Worm (Caenorhabditis elegans): ENCODE measurements around the gene F55C9.14.

Gene F55C9.14

ce11 chrV:19276354-19276753 is 23.0 kb upstream of the F55C9.14 start:
- TF ChIP-seq scrt-1 (GFP tag; IDR thresholded peaks at IDR 0.05) (no peak), sea-1 (GFP tag; conservative IDR thresholded peaks at IDR 0.05) (no peak), flt-1 (GFP tag; IDR thresholded peaks at IDR 0.05) (no peak), ceh-13 (GFP tag; optimal IDR thresholded peaks at IDR 0.05) (no peak), ets-7 (tag; optimal IDR thresholded peaks at IDR 0.05) (no peak), hmbx-1 (tag; optimal IDR thresholded peaks at IDR 0.05) (no peak), ceh-36 (tag; optimal IDR thresholded peaks at IDR 0.05) (no peak), B0310.2 (tag; optimal IDR thresholded peaks at IDR 0.05) (no peak), tra-4 (tag; optimal IDR thresholded peaks at IDR 0.05) (no peak), pes-1 (GFP tag; IDR thresholded peaks at IDR 0.05) (no peak), aly-1 (tag; optimal IDR thresholded peaks at IDR 0.05) (no peak), hmg-4 (GFP tag; optimal IDR thresholded peaks at IDR 0.05) (no peak), ama-1 (optimal IDR thresholded peaks at IDR 0.05) (no peak)

ce11 chrV:19278488-19278887 is 20.9 kb upstream of the F55C9.14 start:
- no peak for TF ChIP-seq tra-4 (tag; optimal IDR thresholded peaks at IDR 0.05)
- TF ChIP-seq flt-1 (GFP tag; IDR thresholded peaks at IDR 0.05), result no peak
- no peak for TF ChIP-seq sea-1 (GFP tag; conservative IDR thresholded peaks at IDR 0.05)
- no peak for TF ChIP-seq ceh-36 (tag; optimal IDR thresholded peaks at IDR 0.05)
- TF ChIP-seq scrt-1 (GFP tag; IDR thresholded peaks at IDR 0.05), result no peak
- TF ChIP-seq F13C5.2 (tag; optimal IDR thresholded peaks at IDR 0.05), result no peak
- no peak for TF ChIP-seq B0310.2 (tag; optimal IDR thresholded peaks at IDR 0.05)
- TF ChIP-seq pes-1 (GFP tag; IDR thresholded peaks at IDR 0.05), result no peak
- no peak for TF ChIP-seq tbx-11 (GFP tag; IDR thresholded peaks at IDR 0.05)
- no peak for TF ChIP-seq tbx-37 (GFP tag; conservative IDR thresholded peaks at IDR 0.05)

ce11 chrV:19279888-19280287 is 19.5 kb upstream of the F55C9.14 start, which contains the start of gene F21D9.8:
Gene F21D9.8 (minus strand): TSS chrV:19279988.
- TF ChIP-seq ama-1 (optimal IDR thresholded peaks at IDR 0.05) (no peak), tbx-37 (GFP tag; conservative IDR thresholded peaks at IDR 0.05) (no peak), hmg-4 (GFP tag; optimal IDR thresholded peaks at IDR 0.05) (no peak), ets-7 (tag; optimal IDR thresholded peaks at IDR 0.05) (no peak), hnd-1 (tag; optimal IDR thresholded peaks at IDR 0.05) (no peak), flt-1 (GFP tag; IDR thresholded peaks at IDR 0.05) (no peak), tra-4 (tag; optimal IDR thresholded peaks at IDR 0.05) (no peak), tbx-11 (GFP tag; IDR thresholded peaks at IDR 0.05) (no peak), B0310.2 (tag; optimal IDR thresholded peaks at IDR 0.05) (no peak), ceh-13 (GFP tag; optimal IDR thresholded peaks at IDR 0.05) (no peak)

ce11 chrV:19282314-19282713 is 17.0 kb upstream of the F55C9.14 start, which contains the start of gene fbxb-117:
Gene fbxb-117 (plus strand): TSS chrV:19282614.
- no peak for TF ChIP-seq ama-1 (optimal IDR thresholded peaks at IDR 0.05)
- TF ChIP-seq hnd-1 (tag; optimal IDR thresholded peaks at IDR 0.05), result no peak

ce11 chrV:19285921-19286320 is 13.4 kb upstream of the F55C9.14 start:
- TF ChIP-seq tbx-37 (GFP tag; conservative IDR thresholded peaks at IDR 0.05) (no peak), hmbx-1 (tag; optimal IDR thresholded peaks at IDR 0.05) (no peak), ama-1 (optimal IDR thresholded peaks at IDR 0.05) (no peak), ets-7 (tag; optimal IDR thresholded peaks at IDR 0.05) (no peak), hnd-1 (tag; optimal IDR thresholded peaks at IDR 0.05) (no peak)

ce11 chrV:19288073-19288805 is 11.1 kb upstream of the F55C9.14 start, which contains the start of the genes F55C9.3 and fbxb-57:
Gene F55C9.3 (minus strand): TSS chrV:19288173.
Gene fbxb-57 (plus strand): TSS chrV:19288755.
- TF ChIP-seq tra-4 (tag; optimal IDR thresholded peaks at IDR 0.05) (no peak), aly-1 (tag; optimal IDR thresholded peaks at IDR 0.05) (no peak), tbx-37 (GFP tag; conservative IDR thresholded peaks at IDR 0.05) (no peak), ceh-36 (tag; optimal IDR thresholded peaks at IDR 0.05) (no peak), ceh-13 (GFP tag; optimal IDR thresholded peaks at IDR 0.05) (no peak), tbx-11 (GFP tag; IDR thresholded peaks at IDR 0.05) (no peak), F13C5.2 (tag; optimal IDR thresholded peaks at IDR 0.05) (no peak), ets-7 (tag; optimal IDR thresholded peaks at IDR 0.05) (no peak), sea-1 (GFP tag; conservative IDR thresholded peaks at IDR 0.05) (no peak), hmbx-1 (tag; optimal IDR thresholded peaks at IDR 0.05) (no peak), B0310.2 (tag; optimal IDR thresholded peaks at IDR 0.05) (no peak), flt-1 (GFP tag; IDR thresholded peaks at IDR 0.05) (no peak), ama-1 (optimal IDR thresholded peaks at IDR 0.05) (no peak), hmg-4 (GFP tag; optimal IDR thresholded peaks at IDR 0.05) (no peak), hnd-1 (tag; optimal IDR thresholded peaks at IDR 0.05) (no peak), scrt-1 (GFP tag; IDR thresholded peaks at IDR 0.05) (no peak), pes-1 (GFP tag; IDR thresholded peaks at IDR 0.05) (no peak)

ce11 chrV:19293025-19293424 is 6.3 kb upstream of the F55C9.14 start, which contains the start of gene F55C9.5:
Gene F55C9.5 (minus strand): TSS chrV:19293125.
- no peak for TF ChIP-seq flt-1 (GFP tag; IDR thresholded peaks at IDR 0.05)

- no peak for TF ChIP-seq hmg-4 (GFP tag; optimal IDR thresholded peaks at IDR 0.05)
- no peak for TF ChIP-seq tra-4 (tag; optimal IDR thresholded peaks at IDR 0.05)
- TF ChIP-seq ama-1 (optimal IDR thresholded peaks at IDR 0.05), result no peak
- TF ChIP-seq aly-1 (tag; optimal IDR thresholded peaks at IDR 0.05), result no peak
- TF ChIP-seq flt-1 (GFP tag; IDR thresholded peaks at IDR 0.05), result no peak
- TF ChIP-seq tbx-37 (GFP tag; conservative IDR thresholded peaks at IDR 0.05), result no peak
Measured at ce11 chrV:19296723-19297122, 2.6 kb upstream of the F55C9.14 start, which contains the start of gene F55C9.6. Gene F55C9.6 (minus strand): TSS chrV:19296823.

Data from whole organism, early embryonic.